Fruit fly (Drosophila melanogaster): ENCODE results near the gene tim.

DNA sequence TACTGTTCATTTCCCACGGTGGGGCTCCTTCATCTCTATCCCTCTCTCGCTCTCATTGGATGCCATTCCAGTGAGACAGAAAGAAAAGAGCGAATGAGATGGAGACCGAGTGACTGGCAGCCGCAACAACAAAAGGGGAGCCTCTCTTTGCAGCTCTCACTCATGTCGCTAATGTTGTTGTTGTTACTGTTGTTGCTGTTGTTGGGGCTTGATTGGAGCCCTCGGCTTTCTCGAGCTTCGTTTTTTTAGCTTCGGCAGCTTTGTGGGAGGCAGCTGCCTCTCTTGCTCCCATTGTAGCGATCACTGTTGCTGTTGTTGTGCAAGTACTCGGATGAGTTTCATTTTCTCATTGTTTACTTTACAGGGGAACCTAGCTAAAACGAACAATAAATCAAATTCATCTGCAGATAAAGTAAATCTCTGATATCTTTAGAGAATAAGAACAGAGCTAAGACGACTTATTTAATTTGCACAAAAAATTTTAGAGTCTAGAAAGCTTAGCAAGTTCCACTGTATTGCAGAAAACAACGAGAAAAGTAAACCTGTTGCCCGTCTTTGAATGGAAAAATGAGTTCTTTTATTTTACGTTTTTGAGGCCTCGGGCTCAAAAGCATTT is 26.4 kb upstream of the tim start:
- TF ChIP-seq pad (GFP tag; optimal IDR thresholded peaks at IDR 0.05), result no peak
- no peak for TF ChIP-seq CG5204 (GFP tag; optimal IDR thresholded peaks at IDR 0.05)
- TF ChIP-seq cnc (optimal IDR thresholded peaks at IDR 0.05), result no peak
- no peak for TF ChIP-seq Clk (GFP tag; optimal IDR thresholded peaks at IDR 0.05)
- no peak for TF ChIP-seq toe (GFP tag; optimal IDR thresholded peaks at IDR 0.05)
- TF ChIP-seq kay (GFP tag; ENCODE audit: borderline replicate concordance), result no peak
- no peak for TF ChIP-seq CG1620 (GFP tag; optimal IDR thresholded peaks at IDR 0.05)
- no peak for TF ChIP-seq Crg-1 (GFP tag; optimal IDR thresholded peaks at IDR 0.05)
- no peak for TF ChIP-seq CG14711 (tag; optimal IDR thresholded peaks at IDR 0.05)
- TF ChIP-seq ovo (GFP tag; optimal IDR thresholded peaks at IDR 0.05), result no peak
- TF ChIP-seq CG7045 (GFP tag; optimal IDR thresholded peaks at IDR 0.05), result no peak
- TF ChIP-seq Mnt (GFP tag; optimal IDR thresholded peaks at IDR 0.05), result no peak
